Worm (Caenorhabditis elegans): Measurements from ENCODE around the gene nhr-45.

DNA sequence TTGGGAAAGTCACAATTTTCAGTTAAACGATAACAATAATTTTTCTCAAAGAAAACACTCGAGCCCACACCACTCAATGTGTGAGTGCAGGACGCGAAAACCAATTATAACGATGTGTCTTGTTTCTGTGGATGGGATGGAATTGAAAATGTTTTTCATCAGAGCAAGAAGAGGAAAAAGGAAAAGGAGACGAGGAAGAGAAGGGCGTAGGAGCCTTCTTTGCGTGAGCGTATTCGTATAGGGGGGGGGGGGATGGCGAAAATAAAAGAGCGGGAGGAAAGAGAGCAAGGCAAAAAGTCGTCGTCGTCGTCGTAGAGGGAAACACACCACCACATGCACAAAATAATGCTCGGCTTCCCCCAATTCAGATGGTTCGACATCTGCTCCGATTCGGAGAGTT is 40.1 kb downstream of the nhr-45 start:
- TF ChIP-seq unc-130 (GFP tag; optimal IDR thresholded peaks at IDR 0.05) (no peak), duxl-1 (tag; optimal IDR thresholded peaks at IDR 0.05; ENCODE audit: poor library complexity) (no peak), fos-1 (tag; optimal IDR thresholded peaks at IDR 0.05) (no peak)

Measured in whole organism, L4 larva.